Worm (Caenorhabditis elegans): Measurements from ENCODE around the gene F29G6.1.

- TF ChIP-seq elt-2 (tag; optimal IDR thresholded peaks at IDR 0.05), result no peak
- TF ChIP-seq ama-1 (optimal IDR thresholded peaks at IDR 0.05), result no peak
- no peak for TF ChIP-seq nhr-25 (tag; optimal IDR thresholded peaks at IDR 0.05)
- no peak for TF ChIP-seq nhr-237 (tag; optimal IDR thresholded peaks at IDR 0.05)
- TF ChIP-seq nhr-43 (tag; optimal IDR thresholded peaks at IDR 0.05; ENCODE audit: poor library complexity, severe bottlenecking), result no peak
Measured at ce11 chrX:11472407-11472806, 29.7 kb upstream of the F29G6.1 start.
